Worm (Caenorhabditis elegans) whole organism, L2 larva: ENCODE measurements around the gene C25E10.5.

Experiments used
- F13H6.1 ChIP-seq: sonication (generic microtip); optimal IDR thresholded peaks from 2 replicates; lab custom pipeline; 2016; ENCODE audit warnings: missing genetic modification characterization, missing compliant biosample characterization
- R02D3.7 ChIP-seq: fragments of 150-350 bp; optimal IDR thresholded peaks from 2 replicates; lab custom pipeline; 2014; ENCODE audit warnings: missing biosample characterization, missing genetic modification characterization
- ZK546.5 ChIP-seq: sonication (generic microtip); optimal IDR thresholded peaks from 2 replicates; lab custom pipeline; 2017; ENCODE audit warnings: missing biosample characterization, missing genetic modification characterization
- ama-1 ChIP-seq: fragments of 150-350 bp; optimal IDR thresholded peaks from 2 replicates; lab custom pipeline; 2018; ENCODE audit warnings: inconsistent platforms
- blmp-1 ChIP-seq: sonication (generic microtip); optimal IDR thresholded peaks from 2 replicates; lab custom pipeline; 2017; ENCODE audit warnings: missing genetic modification characterization, mild to moderate bottlenecking, missing compliant biosample characterization, antibody characterized with exemption, moderate library complexity; ENCODE audit not compliant: insufficient read depth
- crh-2 ChIP-seq: sonication (generic microtip); optimal IDR thresholded peaks from 2 replicates; lab custom pipeline; 2017; ENCODE audit warnings: missing biosample characterization, missing genetic modification characterization
- dmd-4 ChIP-seq: sonication (generic microtip); optimal IDR thresholded peaks from 2 replicates; lab custom pipeline; 2017; ENCODE audit warnings: missing biosample characterization, missing genetic modification characterization
- egl-27 ChIP-seq: sonication (generic microtip); optimal IDR thresholded peaks from 3 replicates; lab custom pipeline; 2017; ENCODE audit warnings: missing biosample characterization, missing genetic modification reagents, missing genetic modification characterization
- elt-1 ChIP-seq: fragments of 150-350 bp; optimal IDR thresholded peaks from 2 replicates; lab custom pipeline; 2014; ENCODE audit warnings: missing biosample characterization, missing genetic modification characterization
- elt-3 ChIP-seq: sonication (generic microtip); optimal IDR thresholded peaks from 2 replicates; lab custom pipeline; 2017; ENCODE audit warnings: missing biosample characterization, missing genetic modification characterization
- gmeb-1 ChIP-seq: fragments of 150-350 bp; optimal IDR thresholded peaks from 2 replicates; lab custom pipeline; 2014; ENCODE audit warnings: missing biosample characterization, missing genetic modification characterization
- lin-11 ChIP-seq: fragments of 150-350 bp; sonication (generic microtip); optimal IDR thresholded peaks from 2 replicates; lab custom pipeline; 2014; ENCODE audit warnings: missing biosample characterization, missing genetic modification characterization, inconsistent platforms, mixed read lengths
- lin-39 ChIP-seq: fragments of 150-350 bp; optimal IDR thresholded peaks from 2 replicates; lab custom pipeline; 2014; ENCODE audit warnings: missing biosample characterization, missing genetic modification reagents, missing genetic modification characterization
- lsy-2 ChIP-seq, 2 experiments: fragments of 150-350 bp in 1 of 2; sonication (generic microtip) in 1 of 2; optimal IDR thresholded peaks; 2 replicates each; lab custom pipeline; 2014 to 2017; ENCODE audit warnings: missing biosample characterization in 2 of 2, missing genetic modification characterization in 2 of 2
- nhr-10 ChIP-seq: sonication (generic microtip); optimal IDR thresholded peaks from 2 replicates; lab custom pipeline; 2017; ENCODE audit warnings: missing biosample characterization, missing genetic modification characterization
- nhr-11 ChIP-seq: fragments of 150-350 bp; optimal IDR thresholded peaks from 2 replicates; lab custom pipeline; 2014; ENCODE audit warnings: missing biosample characterization, missing genetic modification characterization
- nhr-12 ChIP-seq: fragments of 150-350 bp; optimal IDR thresholded peaks from 2 replicates; lab custom pipeline; 2014; ENCODE audit warnings: missing biosample characterization, missing genetic modification characterization
- nhr-129 ChIP-seq: fragments of 150-350 bp; optimal IDR thresholded peaks from 2 replicates; lab custom pipeline; 2014; ENCODE audit warnings: missing biosample characterization, missing genetic modification characterization
- nhr-23 ChIP-seq: fragments of 150-350 bp; optimal IDR thresholded peaks from 2 replicates; lab custom pipeline; 2014; ENCODE audit warnings: missing biosample characterization, missing genetic modification reagents, missing genetic modification characterization
- nhr-77 ChIP-seq: fragments of 150-350 bp; optimal IDR thresholded peaks from 2 replicates; lab custom pipeline; 2014; ENCODE audit warnings: missing biosample characterization, missing genetic modification characterization
- sem-4 ChIP-seq: fragments of 150-350 bp; optimal IDR thresholded peaks from 2 replicates; lab custom pipeline; 2014; ENCODE audit warnings: missing biosample characterization, missing genetic modification reagents, missing genetic modification characterization
- sma-3 ChIP-seq: sonication (generic microtip); optimal IDR thresholded peaks from 2 replicates; lab custom pipeline; 2016; ENCODE audit warnings: missing genetic modification reagents, missing genetic modification characterization, missing compliant biosample characterization
- snpc-4 ChIP-seq: fragments of 150-350 bp; optimal IDR thresholded peaks from 2 replicates; lab custom pipeline; 2014; ENCODE audit warnings: missing biosample characterization, missing genetic modification characterization
- unc-39 ChIP-seq: fragments of 150-350 bp; optimal IDR thresholded peaks from 2 replicates; lab custom pipeline; 2014; ENCODE audit warnings: missing biosample characterization, missing genetic modification characterization
- unc-55 ChIP-seq: fragments of 150-350 bp; sonication (generic microtip); optimal IDR thresholded peaks from 3 replicates; lab custom pipeline; 2014; ENCODE audit warnings: missing biosample characterization, missing genetic modification reagents, missing genetic modification characterization
- zag-1 ChIP-seq: fragments of 150-350 bp; optimal IDR thresholded peaks from 2 replicates; lab custom pipeline; 2014; ENCODE audit warnings: missing biosample characterization, missing genetic modification characterization
- ztf-1 ChIP-seq: fragments of 200-800 bp; sonication (Bioruptor generic); conservative IDR thresholded peaks from 2 replicates; pipeline ENCODE4 v1.3.6; 2022; ENCODE audit warnings: missing genetic modification characterization, missing compliant biosample characterization
- ztf-4 ChIP-seq: fragments of 150-350 bp; optimal IDR thresholded peaks from 2 replicates; lab custom pipeline; 2014; ENCODE audit warnings: missing biosample characterization, missing genetic modification characterization

The C25E10.5 gene

DNA sequence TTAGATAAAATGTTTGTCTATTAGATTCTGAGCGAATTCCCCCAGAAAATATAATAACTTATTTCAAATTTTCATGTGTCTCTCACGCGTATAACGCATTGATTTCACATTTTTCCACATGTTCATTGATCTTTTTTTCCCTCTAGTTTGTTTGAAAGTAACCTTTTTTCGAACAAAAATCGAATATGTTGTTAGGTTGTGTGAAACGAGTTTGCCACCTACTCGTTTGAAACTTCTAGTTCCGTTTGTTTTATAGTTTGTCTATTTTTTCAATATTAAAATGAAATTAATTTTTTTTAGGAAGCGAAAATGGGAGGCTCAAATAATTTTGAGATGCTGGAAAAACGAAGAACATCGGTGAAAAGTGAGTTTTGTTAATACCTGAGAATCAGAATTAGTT lies at the start of gene C25E10.5:
Gene C25E10.5, plus strand, starts transcription at position 301 of the 400 bp plus-strand sequence.
- TF ChIP-seq sem-4 (no peak), sma-3 (GFP tag; lab: Kevin White, UChicago) (no peak), dmd-4 (tag; lab: Kevin White, UChicago) (no peak), elt-1 (tag; lab: Kevin White, UChicago) (no peak), nhr-10 (tag; lab: Kevin White, UChicago) (no peak), F13H6.1 (tag; lab: Kevin White, UChicago) (no peak), lin-39 (tag; lab: Kevin White, UChicago) (no peak), unc-39 (tag; lab: Kevin White, UChicago) (no peak), snpc-4 (tag; lab: Kevin White, UChicago) (no peak), crh-2 (tag; lab: Kevin White, UChicago) (no peak), nhr-129 (tag; lab: Kevin White, UChicago) (no peak), lin-11 (tag; lab: Kevin White, UChicago) (no peak), gmeb-1 (tag; lab: Kevin White, UChicago) (no peak), ztf-4 (no peak)
- TF ChIP-seq, all 48 proteins: peak for 0

DNA sequence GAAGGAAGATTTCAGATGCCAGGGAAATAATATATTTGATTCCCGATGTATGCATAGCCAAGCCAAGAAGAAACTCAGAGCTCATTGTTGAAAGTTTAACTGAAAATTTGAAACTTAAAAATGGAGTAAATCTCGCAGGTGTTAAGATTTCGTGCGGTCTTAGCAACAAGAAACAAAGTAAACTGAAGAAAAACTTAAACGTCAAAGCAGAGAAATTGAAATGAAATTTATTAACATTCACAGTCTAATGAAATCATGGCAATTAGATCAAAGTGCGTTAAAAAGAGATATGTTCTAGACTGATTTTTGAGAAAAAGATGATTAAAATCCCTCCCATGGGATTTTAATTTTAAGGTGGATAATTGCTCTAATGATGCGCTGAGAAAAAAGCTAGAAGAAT lies 49.5 kb upstream of the C25E10.5 start, which contains the start of gene str-84:
Gene str-84, minus strand, starts transcription at position 101 of the 400 bp plus-strand sequence.
- no peak for TF ChIP-seq elt-3 (tag; lab: Kevin White, UChicago)
- no peak for TF ChIP-seq lin-11 (tag; lab: Kevin White, UChicago)
- TF ChIP-seq nhr-77 (tag; lab: Kevin White, UChicago), result no peak
- TF ChIP-seq R02D3.7 (tag; lab: Kevin White, UChicago), result no peak
- no peak for TF ChIP-seq sem-4
- TF ChIP-seq nhr-12, result no peak

DNA sequence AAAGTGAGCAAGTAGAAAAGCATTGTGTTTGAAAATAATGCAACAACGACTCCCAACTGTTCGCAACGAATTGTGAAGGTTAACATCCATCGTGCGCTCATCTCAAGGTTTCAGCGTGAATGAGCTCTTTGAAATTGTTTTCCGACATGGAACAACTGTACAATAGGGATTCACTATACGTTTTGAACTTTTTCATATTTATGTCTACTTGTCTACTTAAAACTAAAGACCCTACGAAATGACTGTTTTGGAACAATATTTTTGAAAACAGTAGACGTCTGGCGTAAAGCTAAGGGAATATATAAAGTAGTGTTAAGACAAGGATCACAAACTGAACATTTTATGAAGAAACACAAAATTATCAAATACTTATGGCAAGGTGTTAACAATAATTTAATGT lies 46.7 kb upstream of the C25E10.5 start, which contains the start of gene str-86:
Gene str-86, minus strand, starts transcription at position 101 of the 400 bp plus-strand sequence.
- TF ChIP-seq unc-55 (GFP tag; lab: Kevin White, UChicago), result no peak
- TF ChIP-seq snpc-4 (tag; lab: Kevin White, UChicago), result no peak

DNA sequence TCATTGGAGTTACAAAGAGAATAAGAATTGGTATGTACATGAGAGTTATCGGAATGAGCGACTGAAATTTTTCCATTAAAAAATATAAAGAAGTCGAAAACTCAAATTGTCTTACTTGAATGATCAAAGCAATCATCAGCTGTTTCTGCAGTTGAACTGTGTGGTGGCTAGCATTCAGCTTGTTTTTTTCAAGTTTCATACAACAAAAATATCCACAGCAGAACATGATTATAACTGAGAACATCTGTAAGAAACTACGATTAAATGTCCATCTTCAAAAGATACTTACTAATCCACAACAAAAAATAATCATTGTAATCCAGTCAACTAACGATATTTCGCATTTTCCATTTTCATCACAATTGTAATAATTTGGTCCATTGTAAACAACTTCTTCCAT lies 45.6 kb upstream of the C25E10.5 start:
- TF ChIP-seq ama-1 (lab: Kevin White, UChicago), result no peak
- no peak for TF ChIP-seq nhr-11 (tag; lab: Kevin White, UChicago)
- TF ChIP-seq nhr-10 (tag; lab: Kevin White, UChicago), result no peak
- no peak for TF ChIP-seq ZK546.5
- no peak for TF ChIP-seq sma-3 (GFP tag; lab: Kevin White, UChicago)

DNA sequence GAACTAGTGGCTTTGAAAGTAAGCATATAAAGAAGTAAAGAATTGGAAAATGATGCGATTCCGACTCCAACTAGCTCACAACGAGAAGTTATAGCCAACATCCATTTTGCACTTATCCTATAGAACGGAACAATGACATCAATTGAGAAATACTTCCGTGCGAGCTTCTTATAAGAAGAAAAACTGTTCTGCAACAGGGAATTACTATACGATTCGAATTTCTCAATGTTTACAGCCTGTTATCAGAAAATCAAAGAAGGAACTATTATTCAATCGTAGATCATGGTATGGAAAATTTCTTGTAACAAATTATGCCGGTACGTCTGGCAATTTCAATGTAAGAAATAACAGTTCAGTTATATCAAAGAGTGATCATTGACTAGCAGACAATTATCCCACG lies 44.6 kb upstream of the C25E10.5 start, which contains the start of gene str-85:
Gene str-85, minus strand, starts transcription at position 101 of the 400 bp plus-strand sequence.
- TF ChIP-seq blmp-1 (tag; lab: Kevin White, UChicago) (no peak), R02D3.7 (tag; lab: Kevin White, UChicago) (no peak), nhr-23 (tag; lab: Kevin White, UChicago) (no peak), lin-39 (tag; lab: Kevin White, UChicago) (no peak), elt-3 (tag; lab: Kevin White, UChicago) (no peak), zag-1 (tag; lab: Kevin White, UChicago) (no peak), ztf-1 (no peak), gmeb-1 (tag; lab: Kevin White, UChicago) (no peak), nhr-10 (tag; lab: Kevin White, UChicago) (no peak), egl-27 (tag; lab: Kevin White, UChicago) (no peak)
- TF ChIP-seq, all 48 proteins: peak for 0

DNA sequence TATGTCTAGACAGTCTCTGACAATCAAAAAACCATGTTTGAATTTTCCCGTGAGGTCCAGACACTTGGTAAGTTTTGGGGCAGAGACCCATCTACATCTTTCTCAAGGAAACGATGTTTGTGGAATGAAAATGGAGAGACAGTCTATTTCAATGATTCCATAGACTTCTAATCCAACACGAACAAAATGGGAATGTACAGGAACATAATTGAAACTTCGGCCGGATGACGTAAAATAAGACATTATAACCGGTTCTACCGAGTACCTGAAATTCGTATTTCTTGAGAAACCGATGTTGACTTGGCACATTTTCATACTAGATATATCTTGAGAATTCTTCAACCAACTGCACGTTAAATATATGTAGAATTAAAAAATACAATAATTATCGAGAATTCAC lies 42.2 kb upstream of the C25E10.5 start, which contains the start of gene str-87:
Gene str-87, minus strand, starts transcription at position 101 of the 400 bp plus-strand sequence.
- no peak for TF ChIP-seq ztf-4
- no peak for TF ChIP-seq nhr-10 (tag; lab: Kevin White, UChicago)
- no peak for TF ChIP-seq ZK546.5
- TF ChIP-seq unc-55 (GFP tag; lab: Kevin White, UChicago), result no peak
- no peak for TF ChIP-seq lin-39 (tag; lab: Kevin White, UChicago)
- TF ChIP-seq dmd-4 (tag; lab: Kevin White, UChicago), result no peak
- no peak for TF ChIP-seq egl-27 (tag; lab: Kevin White, UChicago)
- TF ChIP-seq lsy-2 (tag; optimal IDR thresholded peaks at IDR 0.05; lab: Kevin White, UChicago), result no peak
- no peak for TF ChIP-seq elt-1 (tag; lab: Kevin White, UChicago)
- TF ChIP-seq crh-2 (tag; lab: Kevin White, UChicago), result no peak
- no peak for TF ChIP-seq gmeb-1 (tag; lab: Kevin White, UChicago)
- TF ChIP-seq R02D3.7 (tag; lab: Kevin White, UChicago), result no peak
